Worm (Caenorhabditis elegans): ENCODE measurements around the gene R13A5.11.

DNA sequence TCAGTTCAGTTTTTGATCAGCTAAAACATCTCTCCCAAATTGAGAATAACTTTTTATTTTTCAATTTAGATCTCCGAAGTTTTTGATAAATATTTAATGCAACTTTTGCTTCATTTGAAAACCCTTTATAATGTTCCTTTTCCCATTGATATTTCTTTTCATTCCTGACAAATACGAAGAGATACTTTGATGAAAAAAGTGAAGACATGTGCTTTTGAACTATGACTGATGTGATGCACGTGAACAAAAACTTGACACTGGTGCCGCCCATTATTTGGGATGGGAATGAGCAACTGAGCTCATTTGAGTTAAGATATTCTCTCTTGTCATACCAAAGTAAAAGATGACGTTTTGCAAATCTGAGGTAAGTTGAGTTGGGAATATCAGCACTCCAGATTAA, 23.1 kb upstream of the R13A5.11 start, which contains the start of gene T04A6.1:
- TF ChIP-seq ztf-4 (tag; optimal IDR thresholded peaks at IDR 0.05) = no peak
- TF ChIP-seq nhr-11 (tag; optimal IDR thresholded peaks at IDR 0.05) = no peak
- TF ChIP-seq peb-1 (tag; optimal IDR thresholded peaks at IDR 0.05) = no peak

Data from whole organism, L2 larva.